Worm (Caenorhabditis elegans) whole organism, L1 larva: ENCODE data around the gene cbs-1.

Experiments used
- ama-1 ChIP-seq: fragments of 150-350 bp; optimal IDR thresholded peaks from 2 replicates; lab custom pipeline; 2014
- egl-27 ChIP-seq, 2 experiments: fragments of 150-350 bp in 1 of 2; sonication (generic microtip); optimal IDR thresholded peaks; 3 replicates each; lab custom pipeline; 2017 to 2018; ENCODE audit warnings: missing biosample characterization in 2 of 2, missing genetic modification characterization in 2 of 2, missing genetic modification reagents in 2 of 2
- lir-3 ChIP-seq: sonication (generic microtip); optimal IDR thresholded peaks from 2 replicates; lab custom pipeline; 2016; ENCODE audit warnings: mild to moderate bottlenecking, missing genetic modification characterization, moderate library complexity, missing compliant biosample characterization; ENCODE audit not compliant: poor library complexity
- nhr-12 ChIP-seq: sonication (generic microtip); optimal IDR thresholded peaks from 2 replicates; lab custom pipeline; 2017; ENCODE audit warnings: missing biosample characterization, missing genetic modification characterization
- nhr-76 ChIP-seq: sonication (generic microtip); optimal IDR thresholded peaks from 2 replicates; lab custom pipeline; 2017; ENCODE audit warnings: missing biosample characterization, missing genetic modification characterization
- nhr-77 ChIP-seq: fragments of 150-350 bp; optimal IDR thresholded peaks from 2 replicates; lab custom pipeline; 2014; ENCODE audit warnings: missing biosample characterization, missing genetic modification characterization
- rnt-1 ChIP-seq: sonication (generic microtip); optimal IDR thresholded peaks from 2 replicates; lab custom pipeline; 2016; ENCODE audit warnings: mild to moderate bottlenecking, missing genetic modification characterization, moderate library complexity, missing compliant biosample characterization
- sox-4 ChIP-seq: sonication (generic microtip); optimal IDR thresholded peaks from 2 replicates; lab custom pipeline; 2016; ENCODE audit warnings: missing genetic modification characterization, missing compliant biosample characterization
- sptf-1 ChIP-seq: fragments of 150-350 bp; optimal IDR thresholded peaks from 2 replicates; lab custom pipeline; 2014; ENCODE audit warnings: missing biosample characterization, missing genetic modification characterization
- sup-37 ChIP-seq: fragments of 200-800 bp; sonication (Bioruptor generic); optimal IDR thresholded peaks from 2 replicates; lab custom pipeline; 2018; ENCODE audit warnings: mild to moderate bottlenecking, missing genetic modification characterization, missing compliant biosample characterization
- unc-130 ChIP-seq: fragments of 150-350 bp; optimal IDR thresholded peaks from 2 replicates; lab custom pipeline; 2017; ENCODE audit warnings: missing biosample characterization, missing genetic modification characterization, inconsistent platforms

- TF ChIP-seq ama-1, result no peak
- no peak for TF ChIP-seq lir-3 (tag; lab: Kevin White, UChicago)
- TF ChIP-seq unc-130 (tag; lab: Kevin White, UChicago), result no peak
- TF ChIP-seq nhr-12 (tag; lab: Kevin White, UChicago), result no peak
- no peak for TF ChIP-seq sptf-1 (tag; lab: Kevin White, UChicago)
- TF ChIP-seq nhr-76 (tag; lab: Kevin White, UChicago), result no peak
- TF ChIP-seq rnt-1 (tag; lab: Kevin White, UChicago), result no peak
- no peak for TF ChIP-seq egl-27 (tag; optimal IDR thresholded peaks at IDR 0.05; lab: Kevin White, UChicago)
- no peak for TF ChIP-seq sox-4 (tag; lab: Kevin White, UChicago)
- TF ChIP-seq nhr-77 (tag; lab: Kevin White, UChicago), result no peak
- no peak for TF ChIP-seq sup-37 (GFP tag; lab: Kevin White, UChicago)
Measured at ce11 chrX:10009985-10010384, 44.1 kb upstream of the cbs-1 start.
